Fruit fly (Drosophila melanogaster): ENCODE results near the gene CG43083.

The CG43083 gene

dm6 chr3L:15619626-15620247 lies 28.6 kb upstream of the CG43083 start, which contains the start of gene Phs (continued):
- TF ChIP-seq Tbp (GFP tag; optimal IDR thresholded peaks at IDR 0.05), result no peak
- TF ChIP-seq CG18619 (GFP tag; optimal IDR thresholded peaks at IDR 0.05), result peak; percentile 76
- TF ChIP-seq knrl (GFP tag; IDR thresholded peaks at IDR 0.05; ENCODE audit: partially characterized antibody), result peak; percentile 37; the same call in 1 of the 3 replicates
- TF ChIP-seq wor (GFP tag; IDR thresholded peaks at IDR 0.05), result no peak
- peak; percentile 65 for TF ChIP-seq CG14441 (GFP tag; IDR thresholded peaks at IDR 0.05)
- no peak for TF ChIP-seq Hr78 (GFP tag; optimal IDR thresholded peaks at IDR 0.05)
- peak; percentile 91 for TF ChIP-seq CG9609 (GFP tag; optimal IDR thresholded peaks at IDR 0.05)
- TF ChIP-seq tx (GFP tag; optimal IDR thresholded peaks at IDR 0.05), result peak; percentile 84
- TF ChIP-seq CG3726 (GFP tag; IDR thresholded peaks at IDR 0.05), result no peak
- peak; percentile 93 for TF ChIP-seq Antp (GFP tag; optimal IDR thresholded peaks at IDR 0.05)
- peak; percentile 62 for TF ChIP-seq al (GFP tag; IDR thresholded peaks at IDR 0.05)
- TF ChIP-seq B-H1 (GFP tag; IDR thresholded peaks at IDR 0.05), result no peak
- TF ChIP-seq CG18476 (GFP tag; optimal IDR thresholded peaks at IDR 0.05), result peak; percentile 77
- peak; percentile 89 for TF ChIP-seq Dip3 (GFP tag; optimal IDR thresholded peaks at IDR 0.05)
- TF ChIP-seq CG12391 (tag; optimal IDR thresholded peaks at IDR 0.05), result peak; percentile 50
- TF ChIP-seq CG16863 (GFP tag; optimal IDR thresholded peaks at IDR 0.05), result peak; percentile 80
- TF ChIP-seq bcd (GFP tag; optimal IDR thresholded peaks at IDR 0.05), result peak; percentile 76
- TF ChIP-seq kah (GFP tag; optimal IDR thresholded peaks at IDR 0.05), result no peak
- TF ChIP-seq CG14965 (GFP tag; optimal IDR thresholded peaks at IDR 0.05; ENCODE audit: borderline replicate concordance), result peak; percentile 52
- TF ChIP-seq Xrp1 (GFP tag; IDR thresholded peaks at IDR 0.05), result peak; percentile 87
- TF ChIP-seq dpn (GFP tag; optimal IDR thresholded peaks at IDR 0.05), result peak; percentile 87 to 91
- peak; percentile 96 for TF ChIP-seq CG9932 (GFP tag; IDR thresholded peaks at IDR 0.05)
- peak; percentile 61 for TF ChIP-seq CG3838 (GFP tag; optimal IDR thresholded peaks at IDR 0.05)
- TF ChIP-seq Oaz (GFP tag; IDR thresholded peaks at IDR 0.05), result no peak
- no peak for TF ChIP-seq CG10565 (GFP tag; optimal IDR thresholded peaks at IDR 0.05)
- TF ChIP-seq CG11696 (GFP tag; IDR thresholded peaks at IDR 0.05), result no peak
- peak; percentile 86 for TF ChIP-seq CG12942 (GFP tag; optimal IDR thresholded peaks at IDR 0.05)
- TF ChIP-seq Drgx (GFP tag; IDR thresholded peaks at IDR 0.05), result peak; percentile 59
- TF ChIP-seq chn (GFP tag; optimal IDR thresholded peaks at IDR 0.05), result peak; percentile 85
- TF ChIP-seq exex (tag; optimal IDR thresholded peaks at IDR 0.05), result no peak
- peak; percentile 15; the same call in 1 of the 2 replicates for TF ChIP-seq aop (GFP tag; IDR thresholded peaks at IDR 0.05)
- TF ChIP-seq shn (GFP tag; optimal IDR thresholded peaks at IDR 0.05), result peak; percentile 93
- TF ChIP-seq Doc2 (GFP tag; IDR thresholded peaks at IDR 0.05), result no peak
- no peak for TF ChIP-seq Gsc (GFP tag; IDR thresholded peaks at IDR 0.05)
- TF ChIP-seq CG2116 (GFP tag; optimal IDR thresholded peaks at IDR 0.05), result peak; percentile 91
- peak; percentile 53; the same call in 1 of the 2 replicates for TF ChIP-seq CG17612 (GFP tag; IDR thresholded peaks at IDR 0.05)
- TF ChIP-seq sd (tag; optimal IDR thresholded peaks at IDR 0.05), result peak; percentile 42
- TF ChIP-seq Adf1 (GFP tag; IDR thresholded peaks at IDR 0.05), result peak; percentile 35; the same call in 1 of the 2 replicates
- peak; percentile 12; the same call in 1 of the 2 replicates for TF ChIP-seq gt (GFP tag; IDR thresholded peaks at IDR 0.05)
- TF ChIP-seq Meics (GFP tag; optimal IDR thresholded peaks at IDR 0.05), result peak; percentile 64
- peak; percentile 73 for TF ChIP-seq sisA (GFP tag; IDR thresholded peaks at IDR 0.05)
- peak; percentile 56 for TF ChIP-seq CG12236 (GFP tag; optimal IDR thresholded peaks at IDR 0.05)
- peak; percentile 84 for TF ChIP-seq Chrac-16 (GFP tag; optimal IDR thresholded peaks at IDR 0.05)
- TF ChIP-seq bsh (GFP tag; optimal IDR thresholded peaks at IDR 0.05), result peak; percentile 26 to 66
- peak; percentile 44 for TF ChIP-seq fd96Cb (tag; optimal IDR thresholded peaks at IDR 0.05)
- TF ChIP-seq CG8359 (GFP tag; optimal IDR thresholded peaks at IDR 0.05; ENCODE audit: borderline replicate concordance), result peak; percentile 11
- peak; percentile 51 for TF ChIP-seq CG3065 (GFP tag; optimal IDR thresholded peaks at IDR 0.05)
- TF ChIP-seq HLH3B (GFP tag; IDR thresholded peaks at IDR 0.05), result peak; percentile 70
- TF ChIP-seq ssp (GFP tag; IDR thresholded peaks at IDR 0.05), result peak; percentile 67
- TF ChIP-seq CG42726 (GFP tag; IDR thresholded peaks at IDR 0.05; ENCODE audit: partially characterized antibody), result no peak
